Fruit fly (Drosophila melanogaster) whole organism, embryonic: ENCODE measurements around the gene CG8292.

ENCODE experiments used
- B-H2 ChIP-seq: fragments of 200-800 bp; sonication (Bioruptor generic); optimal IDR thresholded peaks from 2 replicates; lab custom pipeline; 2018; ENCODE audit warnings: missing biosample characterization, mild to moderate bottlenecking, missing genetic modification characterization
- CG10321 ChIP-seq: fragments of 200-800 bp; sonication (Bioruptor generic); IDR thresholded peaks from 2 replicates; pipeline ENCODE4 v1.3.6; 2022; ENCODE audit warnings: missing biosample characterization, missing genetic modification characterization
- CG10366 ChIP-seq: fragments of 200-800 bp; sonication (Bioruptor generic); IDR thresholded peaks from 2 replicates; pipeline ENCODE4 v1.3.6; 2022; ENCODE audit warnings: missing biosample characterization, missing genetic modification characterization
- CG11247 ChIP-seq: fragments of 200-800 bp; sonication (Bioruptor generic); IDR thresholded peaks from 2 replicates; pipeline ENCODE4 v1.3.6; 2022; ENCODE audit warnings: missing biosample characterization, missing genetic modification characterization
- CG11723 ChIP-seq: fragments of 200-800 bp; sonication (Bioruptor generic); optimal IDR thresholded peaks from 2 replicates; lab custom pipeline; 2017; ENCODE audit warnings: missing biosample characterization, mild to moderate bottlenecking, missing genetic modification characterization
- CG12071 ChIP-seq: fragments of 200-800 bp; sonication (Bioruptor generic); optimal IDR thresholded peaks from 3 replicates; lab custom pipeline; 2018; ENCODE audit warnings: missing biosample characterization, mild to moderate bottlenecking, missing genetic modification characterization
- CG12299 ChIP-seq: fragments of 200-800 bp; sonication (Bioruptor generic); optimal IDR thresholded peaks from 2 replicates; lab custom pipeline; 2018; ENCODE audit warnings: missing biosample characterization, mild to moderate bottlenecking, missing genetic modification characterization
- CG13287 ChIP-seq: fragments of 200-800 bp; sonication (Bioruptor generic); IDR thresholded peaks from 2 replicates; pipeline ENCODE4 v1.3.6; 2022; ENCODE audit warnings: missing biosample characterization, missing genetic modification characterization; ENCODE audit not compliant: partially characterized antibody
- CG1529 ChIP-seq: fragments of 200-800 bp; sonication (Bioruptor generic); optimal IDR thresholded peaks from 3 replicates; lab custom pipeline; 2018; ENCODE audit warnings: missing biosample characterization, missing genetic modification characterization
- CG17568 ChIP-seq: fragments of 200-800 bp; sonication (Bioruptor generic); optimal IDR thresholded peaks from 2 replicates; lab custom pipeline; 2018; ENCODE audit warnings: missing biosample characterization, mild to moderate bottlenecking, missing genetic modification characterization, moderate library complexity
- CG3726 ChIP-seq: fragments of 200-800 bp; sonication (Bioruptor generic); IDR thresholded peaks from 3 replicates; pipeline ENCODE4, ENCODE4 v1.3.6; 2022; ENCODE audit warnings: missing biosample characterization, missing genetic modification characterization
- CG4328 ChIP-seq: fragments of 200-800 bp; sonication (Bioruptor generic); optimal IDR thresholded peaks from 3 replicates; lab custom pipeline; 2017; ENCODE audit warnings: missing biosample characterization, missing genetic modification reagents, missing genetic modification characterization
- CG4854 ChIP-seq: fragments of 200-800 bp; sonication (Bioruptor generic); optimal IDR thresholded peaks from 2 replicates; lab custom pipeline; 2016; ENCODE audit warnings: missing biosample characterization, missing genetic modification characterization, inconsistent platforms
- CG6791 ChIP-seq: fragments of 200-800 bp; sonication (Bioruptor generic); IDR thresholded peaks from 3 replicates; pipeline ENCODE4 v1.3.6; 2022; ENCODE audit warnings: missing biosample characterization, missing genetic modification characterization; ENCODE audit not compliant: partially characterized antibody
- CG7987 ChIP-seq: fragments of 200-800 bp; sonication (Bioruptor generic); optimal IDR thresholded peaks from 2 replicates; lab custom pipeline; 2018; ENCODE audit warnings: missing biosample characterization, mild to moderate bottlenecking, missing genetic modification characterization, moderate library complexity
- CG9876 ChIP-seq: fragments of 200-800 bp; sonication (Bioruptor generic); optimal IDR thresholded peaks from 2 replicates; lab custom pipeline; 2016; ENCODE audit warnings: missing biosample characterization, missing genetic modification characterization
- Deaf1 ChIP-seq: fragments of 200-800 bp; optimal IDR thresholded peaks from 3 replicates; lab custom pipeline; 2019; ENCODE audit warnings: missing biosample characterization, mild to moderate bottlenecking, missing genetic modification characterization, moderate library complexity
- Drgx ChIP-seq: fragments of 200-800 bp; sonication (Bioruptor generic); IDR thresholded peaks from 2 replicates; pipeline ENCODE4 v1.3.6; 2022; ENCODE audit warnings: missing biosample characterization, missing genetic modification characterization
- E2f2 ChIP-seq: fragments of 200-800 bp; sonication (Bioruptor generic); IDR thresholded peaks from 2 replicates; pipeline ENCODE4 v1.3.6; 2022; ENCODE audit warnings: missing biosample characterization, missing genetic modification characterization
- Ets65A ChIP-seq: fragments of 200-800 bp; sonication (Bioruptor generic); peaks from one replicate; lab custom pipeline; 2016; ENCODE audit warnings: missing biosample characterization, missing genetic modification characterization
- GATAe ChIP-seq: fragments of 200-800 bp; sonication (Bioruptor generic); conservative IDR thresholded peaks from 2 replicates; pipeline ENCODE4 v1.3.6; 2022; ENCODE audit warnings: missing biosample characterization, missing genetic modification characterization
- H15 ChIP-seq: fragments of 200-800 bp; sonication (Bioruptor generic); IDR thresholded peaks from 3 replicates; pipeline ENCODE4 v1.3.6; 2022; ENCODE audit warnings: missing biosample characterization, missing genetic modification characterization
- HLHmδ ChIP-seq: fragments of 200-800 bp; sonication (Bioruptor generic); optimal IDR thresholded peaks from 2 replicates; lab custom pipeline; 2018; ENCODE audit warnings: missing biosample characterization, mild to moderate bottlenecking, missing genetic modification characterization, moderate library complexity
- Nf-YB ChIP-seq: fragments of 200-800 bp; sonication (Bioruptor generic); optimal IDR thresholded peaks from 3 replicates; lab custom pipeline; 2019; ENCODE audit warnings: missing biosample characterization, mild to moderate bottlenecking, missing genetic modification characterization, moderate library complexity
- Sin3A ChIP-seq: fragments of >200 bp; optimal IDR thresholded peaks from 2 replicates; lab custom pipeline; 2018
- Six4 ChIP-seq: fragments of 200-800 bp; sonication (Bioruptor generic); optimal IDR thresholded peaks from 2 replicates; lab custom pipeline; 2016; ENCODE audit warnings: missing biosample characterization, missing genetic modification characterization
- Ssrp ChIP-seq: fragments of 200-800 bp; sonication (Bioruptor generic); optimal IDR thresholded peaks from 2 replicates; lab custom pipeline; 2018; ENCODE audit warnings: missing biosample characterization, mild to moderate bottlenecking, missing genetic modification characterization, moderate library complexity
- Stat92E ChIP-seq, 3 experiments: fragments of >200 bp in 2 of 3; fragments of 200-800 bp in 1 of 3; sonication (Bioruptor generic) in 1 of 3; optimal IDR thresholded peaks; 2 replicates each; lab custom pipeline; 2017 to 2019; ENCODE audit warnings: missing biosample characterization in 3 of 3, missing genetic modification characterization in 3 of 3, mild to moderate bottlenecking in 1 of 3, moderate library complexity in 1 of 3
- Usf ChIP-seq: fragments of 200-800 bp; sonication (Bioruptor generic); optimal IDR thresholded peaks from 2 replicates; lab custom pipeline; 2017; ENCODE audit warnings: missing genotype, missing biosample characterization, missing genetic modification characterization
- bigmax ChIP-seq: fragments of 200-800 bp; sonication (Bioruptor generic); optimal IDR thresholded peaks from 2 replicates; lab custom pipeline; 2018; ENCODE audit warnings: missing biosample characterization, mild to moderate bottlenecking, missing genetic modification characterization
- cas ChIP-seq: fragments of 200-800 bp; sonication (Bioruptor generic); IDR thresholded peaks from 2 replicates; pipeline ENCODE4 v1.3.6; 2022; ENCODE audit warnings: missing biosample characterization, missing genetic modification characterization
- chif ChIP-seq, 2 experiments: fragments of 200-800 bp; sonication (Bioruptor generic); optimal IDR thresholded peaks; 3 replicates each; lab custom pipeline; 2016; ENCODE audit warnings: missing biosample characterization in 2 of 2, missing genetic modification characterization in 2 of 2
- ci ChIP-seq: fragments of 200-800 bp; sonication (Bioruptor generic); IDR thresholded peaks from 3 replicates; pipeline ENCODE4 v1.3.6; 2022; ENCODE audit warnings: missing biosample characterization, missing genetic modification characterization
- crp ChIP-seq, 2 experiments: fragments of 200-800 bp; sonication (Bioruptor generic); optimal IDR thresholded peaks; 2 replicates in 1 of 2; 3 replicates in 1 of 2; lab custom pipeline; 2017; ENCODE audit warnings: missing biosample characterization in 2 of 2, missing genetic modification characterization in 2 of 2, mild to moderate bottlenecking in 1 of 2, moderate library complexity in 1 of 2
- cwo ChIP-seq: fragments of 200-800 bp; sonication (Bioruptor generic); optimal IDR thresholded peaks from 3 replicates; lab custom pipeline; 2017; ENCODE audit warnings: missing biosample characterization, missing genetic modification characterization, mild to moderate bottlenecking, moderate library complexity, missing genetic modification reagents
- en ChIP-seq: fragments of 200-800 bp; sonication (Bioruptor generic); optimal IDR thresholded peaks from 2 replicates; lab custom pipeline; 2016; ENCODE audit warnings: missing biosample characterization, missing genetic modification characterization
- eyg ChIP-seq: fragments of 200-800 bp; sonication (Bioruptor generic); optimal IDR thresholded peaks from 3 replicates; lab custom pipeline; 2016; ENCODE audit warnings: missing biosample characterization, missing genetic modification characterization
- fd96Cb ChIP-seq: fragments of 200-800 bp; sonication (Bioruptor generic); optimal IDR thresholded peaks from 2 replicates; lab custom pipeline; 2018; ENCODE audit warnings: missing biosample characterization, mild to moderate bottlenecking, missing genetic modification characterization, moderate library complexity
- ftz-f1 ChIP-seq: fragments of 200-800 bp; sonication (Bioruptor generic); optimal IDR thresholded peaks from 2 replicates; lab custom pipeline; 2016; ENCODE audit warnings: missing biosample characterization, missing genetic modification characterization
- gem ChIP-seq: fragments of 200-800 bp; sonication (Bioruptor generic); optimal IDR thresholded peaks from 2 replicates; lab custom pipeline; 2019; ENCODE audit warnings: missing biosample characterization, mild to moderate bottlenecking, missing genetic modification characterization, moderate library complexity
- h ChIP-seq: fragments of >200 bp; optimal IDR thresholded peaks from 2 replicates; lab custom pipeline; 2017
- hth ChIP-seq: fragments of >200 bp; optimal IDR thresholded peaks from 2 replicates; lab custom pipeline; 2017; ENCODE audit warnings: inconsistent platforms
- lola ChIP-seq, 3 experiments: fragments of >200 bp in 2 of 3; fragments of 200-800 bp in 1 of 3; sonication (Bioruptor generic) in 1 of 3; optimal IDR thresholded peaks; 2 replicates each; lab custom pipeline; 2017 to 2019; ENCODE audit warnings: missing biosample characterization in 3 of 3, missing genetic modification characterization in 3 of 3, mild to moderate bottlenecking in 1 of 3, moderate library complexity in 1 of 3
- mirr ChIP-seq: fragments of 200-800 bp; sonication (Bioruptor generic); optimal IDR thresholded peaks from 3 replicates; lab custom pipeline; 2018; ENCODE audit warnings: missing biosample characterization, mild to moderate bottlenecking, missing genetic modification characterization
- pho ChIP-seq: fragments of 200-800 bp; sonication (Bioruptor generic); optimal IDR thresholded peaks from 2 replicates; lab custom pipeline; 2016; ENCODE audit warnings: missing biosample characterization, missing genetic modification characterization
- pzg ChIP-seq: fragments of 200-800 bp; sonication (Bioruptor generic); optimal IDR thresholded peaks from 3 replicates; lab custom pipeline; 2018; ENCODE audit warnings: missing biosample characterization, mild to moderate bottlenecking, missing genetic modification characterization, moderate library complexity
- ro ChIP-seq: fragments of 200-800 bp; sonication (Bioruptor generic); IDR thresholded peaks from 2 replicates; pipeline ENCODE4 v1.3.6; 2022; ENCODE audit warnings: missing biosample characterization, missing genetic modification characterization
- sens-2 ChIP-seq: fragments of 200-800 bp; sonication (Bioruptor generic); IDR thresholded peaks from 2 replicates; pipeline ENCODE4 v1.3.6; 2022; ENCODE audit warnings: missing biosample characterization, missing genetic modification characterization
- sna ChIP-seq: fragments of 200-800 bp; sonication (Bioruptor generic); IDR thresholded peaks from 2 replicates; pipeline ENCODE4 v1.3.6; 2022; ENCODE audit warnings: missing biosample characterization, missing genetic modification characterization; ENCODE audit not compliant: partially characterized antibody
- sob ChIP-seq: fragments of 200-800 bp; sonication (Bioruptor generic); IDR thresholded peaks from 2 replicates; pipeline ENCODE4 v1.3.6; 2022; ENCODE audit warnings: missing biosample characterization, missing genetic modification characterization
- trem ChIP-seq: fragments of 200-800 bp; optimal IDR thresholded peaks from 3 replicates; lab custom pipeline; 2019; ENCODE audit warnings: missing biosample characterization, mild to moderate bottlenecking, missing genetic modification characterization, moderate library complexity
- wor ChIP-seq: fragments of 200-800 bp; sonication (Bioruptor generic); IDR thresholded peaks from 2 replicates; pipeline ENCODE4 v1.3.6; 2022; ENCODE audit warnings: missing biosample characterization, missing genetic modification characterization

Gene CG8292

dm6 chr2L:8198757-8199156, 19.1 kb downstream of the CG8292 start, which contains the start of gene PGAP5 (continued):
- TF ChIP-seq lola (GFP tag; optimal IDR thresholded peaks at IDR 0.05; lab: Kevin White, UChicago) (no peak), ftz-f1 (GFP tag; lab: Kevin White, UChicago) (no peak), B-H2 (peak; percentile 73), CG12071 (no peak), CG4854 (GFP tag; lab: Kevin White, UChicago) (peak; percentile 2), cas (GFP tag; lab: Robert Waterston, UW) (no peak), CG10321 (no peak), en (GFP tag; lab: Kevin White, UChicago) (no peak), CG10366 (GFP tag; lab: Robert Waterston, UW) (no peak), cwo (GFP tag; lab: Kevin White, UChicago) (no peak), CG1529 (GFP tag; lab: Kevin White, UChicago) (no peak), eyg (GFP tag; lab: Kevin White, UChicago) (no peak), Nf-YB (GFP tag; lab: Kevin White, UChicago) (no peak), gem (tag; lab: Kevin White, UChicago) (no peak), HLHmδ (GFP tag; lab: Kevin White, UChicago) (no peak), Ets65A (GFP tag; lab: Kevin White, UChicago) (no peak), Ssrp (no peak), Stat92E (GFP tag; optimal IDR thresholded peaks at IDR 0.05; lab: Kevin White, UChicago) (no peak), crp (GFP tag; optimal IDR thresholded peaks at IDR 0.05; lab: Kevin White, UChicago) (peak in 1 of 2 experiments; percentile 2), ci (GFP tag; lab: Robert Waterston, UW) (0 out of 3 replicates have a peak, but pooled peaks have one; percentile 17), Drgx (GFP tag; lab: Robert Waterston, UW) (no peak), pho (GFP tag; lab: Kevin White, UChicago) (peak; percentile 24), chif (GFP tag; optimal IDR thresholded peaks at IDR 0.05; lab: Kevin White, UChicago) (no peak), mirr (no peak), bigmax (GFP tag; lab: Kevin White, UChicago) (no peak), CG3726 (GFP tag; lab: Robert Waterston, UW) (no peak), wor (GFP tag; lab: Robert Waterston, UW) (no peak), E2f2 (peak; percentile 99), CG7987 (GFP tag; lab: Kevin White, UChicago) (no peak), sna (GFP tag; lab: Robert Waterston, UW) (peak; percentile 95), CG11723 (GFP tag; lab: Kevin White, UChicago) (no peak), GATAe (GFP tag; lab: Robert Waterston, UW) (no peak), trem (tag; lab: Kevin White, UChicago) (peak; percentile 27), CG12299 (no peak), Usf (GFP tag; lab: Kevin White, UChicago) (no peak), Deaf1 (no peak), ro (no peak), pzg (GFP tag; lab: Kevin White, UChicago) (peak; percentile 84), h (lab: Kevin White, UChicago) (no peak), H15 (GFP tag; lab: Robert Waterston, UW) (no peak), CG13287 (GFP tag; lab: Robert Waterston, UW) (peak; percentile 99), Six4 (GFP tag; lab: Kevin White, UChicago) (no peak), sens-2 (GFP tag; lab: Robert Waterston, UW) (no peak), fd96Cb (no peak), CG6791 (peak; percentile 94), CG11247 (GFP tag; lab: Robert Waterston, UW) (no peak), sob (GFP tag; lab: Robert Waterston, UW) (peak; percentile 62), CG17568 (GFP tag; lab: Kevin White, UChicago) (no peak), CG9876 (GFP tag; lab: Kevin White, UChicago) (no peak), Sin3A (lab: Kevin White, UChicago) (peak; percentile 61), CG4328 (GFP tag; lab: Kevin White, UChicago) (no peak), hth (lab: Kevin White, UChicago) (no peak)
